Fruit fly (Drosophila melanogaster) whole organism, embryonic: ENCODE data around the gene SCCRO4.

ENCODE experiments used
- Aef1 ChIP-seq: fragments of 200-800 bp; sonication (Bioruptor generic); IDR thresholded peaks from 3 replicates; pipeline ENCODE4 v1.3.6; 2022; ENCODE audit warnings: missing biosample characterization, missing genetic modification characterization
- BEAF-32 ChIP-seq: fragments of 200-800 bp; sonication (Bioruptor generic); optimal IDR thresholded peaks from 3 replicates; lab custom pipeline; 2017; ENCODE audit warnings: missing biosample characterization, missing genetic modification characterization, mild to moderate bottlenecking, moderate library complexity, missing genetic modification reagents
- CG10565 ChIP-seq: fragments of 200-800 bp; sonication (Bioruptor generic); optimal IDR thresholded peaks from 3 replicates; lab custom pipeline; 2016; ENCODE audit warnings: missing biosample characterization, mild to moderate bottlenecking, missing genetic modification characterization
- CG10959 ChIP-seq: fragments of 200-800 bp; sonication (Bioruptor generic); IDR thresholded peaks from 2 replicates; pipeline ENCODE4 v1.3.6; 2022; ENCODE audit warnings: missing biosample characterization, missing genetic modification characterization
- CG12219 ChIP-seq: fragments of 200-800 bp; sonication (Bioruptor generic); optimal IDR thresholded peaks from 3 replicates; lab custom pipeline; 2018; ENCODE audit warnings: missing biosample characterization, mild to moderate bottlenecking, missing genetic modification characterization
- CG12391 ChIP-seq: fragments of 200-800 bp; sonication (Bioruptor generic); optimal IDR thresholded peaks from 3 replicates; lab custom pipeline; 2018; ENCODE audit warnings: missing biosample characterization, mild to moderate bottlenecking, missing genetic modification characterization, moderate library complexity
- CG12744 ChIP-seq: fragments of 200-800 bp; sonication (Bioruptor generic); optimal IDR thresholded peaks from 2 replicates; lab custom pipeline; 2016; ENCODE audit warnings: missing biosample characterization, missing genetic modification characterization
- CG13287 ChIP-seq: fragments of 200-800 bp; sonication (Bioruptor generic); IDR thresholded peaks from 2 replicates; pipeline ENCODE4 v1.3.6; 2022; ENCODE audit warnings: missing biosample characterization, missing genetic modification characterization; ENCODE audit not compliant: partially characterized antibody
- CG13775 ChIP-seq: fragments of 200-800 bp; sonication (Bioruptor generic); optimal IDR thresholded peaks from 3 replicates; lab custom pipeline; 2017; ENCODE audit warnings: missing biosample characterization, mild to moderate bottlenecking, missing genetic modification characterization
- CG14014 ChIP-seq: fragments of 200-800 bp; sonication (Bioruptor generic); IDR thresholded peaks from 2 replicates; pipeline ENCODE4 v1.3.6; 2022; ENCODE audit warnings: missing biosample characterization, missing genetic modification characterization
- CG14441 ChIP-seq: fragments of 200-800 bp; sonication (Bioruptor generic); IDR thresholded peaks from 2 replicates; pipeline ENCODE4 v1.3.6; 2022; ENCODE audit warnings: missing biosample characterization, missing genetic modification characterization
- CG15073 ChIP-seq: fragments of 200-800 bp; sonication (Bioruptor generic); optimal IDR thresholded peaks from 2 replicates; lab custom pipeline; 2016; ENCODE audit warnings: missing biosample characterization, missing genetic modification characterization
- CG1529 ChIP-seq: fragments of 200-800 bp; sonication (Bioruptor generic); optimal IDR thresholded peaks from 3 replicates; lab custom pipeline; 2018; ENCODE audit warnings: missing biosample characterization, missing genetic modification characterization
- CG17328 ChIP-seq: fragments of 200-800 bp; sonication (Bioruptor generic); IDR thresholded peaks from 2 replicates; pipeline ENCODE4 v1.3.6; 2022; ENCODE audit warnings: missing biosample characterization, missing genetic modification characterization
- CG17361 ChIP-seq: fragments of 200-800 bp; sonication (Bioruptor generic); IDR thresholded peaks from 3 replicates; pipeline ENCODE4 v1.3.6; 2022; ENCODE audit warnings: missing biosample characterization, missing genetic modification characterization
- CG17568 ChIP-seq: fragments of 200-800 bp; sonication (Bioruptor generic); optimal IDR thresholded peaks from 2 replicates; lab custom pipeline; 2018; ENCODE audit warnings: missing biosample characterization, mild to moderate bottlenecking, missing genetic modification characterization, moderate library complexity
- CG18011 ChIP-seq: fragments of 200-800 bp; sonication (Bioruptor generic); optimal IDR thresholded peaks from 2 replicates; lab custom pipeline; 2017; ENCODE audit warnings: missing biosample characterization, missing genetic modification characterization, mild to moderate bottlenecking, moderate library complexity, missing genotype
- CG2712 ChIP-seq: fragments of 200-800 bp; optimal IDR thresholded peaks from 3 replicates; lab custom pipeline; 2019; ENCODE audit warnings: missing biosample characterization, mild to moderate bottlenecking, missing genetic modification characterization, moderate library complexity
- CG31365 ChIP-seq: fragments of 200-800 bp; sonication (Bioruptor generic); optimal IDR thresholded peaks from 2 replicates; lab custom pipeline; 2018; ENCODE audit warnings: missing biosample characterization, mild to moderate bottlenecking, missing genetic modification characterization
- CG31441 ChIP-seq: fragments of 200-800 bp; sonication (Bioruptor generic); IDR thresholded peaks from 2 replicates; pipeline ENCODE4 v1.3.6; 2022; ENCODE audit warnings: missing biosample characterization, missing genetic modification characterization
- CG3407 ChIP-seq: fragments of 200-800 bp; sonication (Bioruptor generic); optimal IDR thresholded peaks from 2 replicates; lab custom pipeline; 2018; ENCODE audit warnings: missing biosample characterization, mild to moderate bottlenecking, missing genetic modification characterization
- CG3838 ChIP-seq: fragments of 200-800 bp; sonication (Bioruptor generic); optimal IDR thresholded peaks from 3 replicates; lab custom pipeline; 2016; ENCODE audit warnings: missing biosample characterization, missing genetic modification characterization
- CG4617 ChIP-seq: fragments of 200-800 bp; sonication (Bioruptor generic); optimal IDR thresholded peaks from 3 replicates; lab custom pipeline; 2016; ENCODE audit warnings: missing biosample characterization, missing genetic modification characterization, borderline replicate concordance
- CG4854 ChIP-seq: fragments of 200-800 bp; sonication (Bioruptor generic); optimal IDR thresholded peaks from 2 replicates; lab custom pipeline; 2016; ENCODE audit warnings: missing biosample characterization, missing genetic modification characterization, inconsistent platforms
- CG5245 ChIP-seq: fragments of 200-800 bp; sonication (Bioruptor generic); optimal IDR thresholded peaks from 3 replicates; lab custom pipeline; 2016; ENCODE audit warnings: missing biosample characterization, missing genetic modification characterization
- CG6272 ChIP-seq: fragments of 200-800 bp; sonication (Bioruptor generic); IDR thresholded peaks from 2 replicates; pipeline ENCODE4 v1.3.6; 2022; ENCODE audit warnings: missing biosample characterization, missing genetic modification characterization
- CG7271 ChIP-seq: fragments of 200-800 bp; sonication (Bioruptor generic); optimal IDR thresholded peaks from 2 replicates; lab custom pipeline; 2018; ENCODE audit warnings: missing biosample characterization, mild to moderate bottlenecking, missing genetic modification characterization, moderate library complexity
- CG8765 ChIP-seq: fragments of 200-800 bp; sonication (Bioruptor generic); IDR thresholded peaks from 2 replicates; pipeline ENCODE4 v1.3.6; 2022; ENCODE audit warnings: missing biosample characterization, missing genetic modification characterization
- CG9876 ChIP-seq: fragments of 200-800 bp; sonication (Bioruptor generic); optimal IDR thresholded peaks from 2 replicates; lab custom pipeline; 2016; ENCODE audit warnings: missing biosample characterization, missing genetic modification characterization
- CkIIα-i1 ChIP-seq: fragments of 200-800 bp; sonication (Bioruptor generic); IDR thresholded peaks from 2 replicates; pipeline ENCODE4 v1.3.6; 2022; ENCODE audit warnings: missing biosample characterization, missing genetic modification characterization
- D19B ChIP-seq: fragments of 200-800 bp; sonication (Bioruptor generic); optimal IDR thresholded peaks from 2 replicates; lab custom pipeline; 2017; ENCODE audit warnings: missing biosample characterization, mild to moderate bottlenecking, missing genetic modification characterization
- HLH4C ChIP-seq: fragments of 200-800 bp; sonication (Bioruptor generic); IDR thresholded peaks from 3 replicates; pipeline ENCODE4 v1.3.6; 2022; ENCODE audit warnings: missing biosample characterization, missing genetic modification characterization; ENCODE audit not compliant: partially characterized antibody
- MESR4 ChIP-seq: fragments of 200-800 bp; sonication (Bioruptor generic); optimal IDR thresholded peaks from 2 replicates; lab custom pipeline; 2018; ENCODE audit warnings: missing biosample characterization, mild to moderate bottlenecking, missing genetic modification characterization, moderate library complexity
- Mrtf ChIP-seq: fragments of 200-800 bp; sonication (Bioruptor generic); IDR thresholded peaks from 3 replicates; pipeline ENCODE4 v1.3.6; 2022; ENCODE audit warnings: missing biosample characterization, missing genetic modification characterization
- Nf-YA ChIP-seq: fragments of 200-800 bp; sonication (Bioruptor generic); IDR thresholded peaks from 2 replicates; pipeline ENCODE4 v1.3.6; 2022; ENCODE audit warnings: missing biosample characterization, missing genetic modification characterization
- az2 ChIP-seq: fragments of 200-800 bp; sonication (Bioruptor generic); optimal IDR thresholded peaks from 3 replicates; lab custom pipeline; 2016; ENCODE audit warnings: missing biosample characterization, missing genetic modification characterization
- bab2 ChIP-seq: fragments of 200-800 bp; sonication (Bioruptor generic); optimal IDR thresholded peaks from 2 replicates; lab custom pipeline; 2016; ENCODE audit warnings: missing biosample characterization, missing genetic modification characterization
- cato ChIP-seq: fragments of 200-800 bp; sonication (Bioruptor generic); optimal IDR thresholded peaks from 2 replicates; lab custom pipeline; 2016; ENCODE audit warnings: missing biosample characterization, missing genetic modification characterization, borderline replicate concordance
- cg ChIP-seq: fragments of 200-800 bp; sonication (Bioruptor generic); optimal IDR thresholded peaks from 3 replicates; lab custom pipeline; 2019; ENCODE audit warnings: missing biosample characterization, mild to moderate bottlenecking, missing genetic modification characterization, moderate library complexity
- da ChIP-seq: fragments of 200-800 bp; sonication (Bioruptor generic); optimal IDR thresholded peaks from 2 replicates; lab custom pipeline; 2016; ENCODE audit warnings: missing biosample characterization, missing genetic modification characterization
- dpn ChIP-seq, 2 experiments: fragments of 200-800 bp; sonication (Bioruptor generic); optimal IDR thresholded peaks; 3 replicates each; lab custom pipeline; 2016; ENCODE audit warnings: missing biosample characterization in 2 of 2, missing genetic modification characterization in 2 of 2
- hth ChIP-seq: fragments of >200 bp; optimal IDR thresholded peaks from 2 replicates; lab custom pipeline; 2017; ENCODE audit warnings: inconsistent platforms
- knrl ChIP-seq: fragments of 200-800 bp; sonication (Bioruptor generic); IDR thresholded peaks from 3 replicates; pipeline ENCODE4 v1.3.6; 2022; ENCODE audit warnings: missing biosample characterization, missing genetic modification characterization; ENCODE audit not compliant: partially characterized antibody
- lab ChIP-seq: fragments of 200-800 bp; sonication (Bioruptor generic); optimal IDR thresholded peaks from 3 replicates; lab custom pipeline; 2017; ENCODE audit warnings: missing biosample characterization, missing genetic modification characterization, mild to moderate bottlenecking, moderate library complexity, missing genetic modification reagents
- pfk ChIP-seq: fragments of 200-800 bp; sonication (Bioruptor generic); optimal IDR thresholded peaks from 2 replicates; lab custom pipeline; 2018; ENCODE audit warnings: missing biosample characterization, mild to moderate bottlenecking, missing genetic modification characterization, moderate library complexity
- phol ChIP-seq: fragments of 200-800 bp; sonication (Bioruptor generic); optimal IDR thresholded peaks from 3 replicates; lab custom pipeline; 2018; ENCODE audit warnings: missing biosample characterization, mild to moderate bottlenecking, missing genetic modification characterization, moderate library complexity
- pros ChIP-seq: fragments of 200-800 bp; sonication (Bioruptor generic); optimal IDR thresholded peaks from 3 replicates; lab custom pipeline; 2019; ENCODE audit warnings: missing biosample characterization, mild to moderate bottlenecking, missing genetic modification characterization, moderate library complexity
- ranshi ChIP-seq: fragments of 200-800 bp; sonication (Bioruptor generic); IDR thresholded peaks from 2 replicates; pipeline ENCODE4 v1.3.6; 2022; ENCODE audit warnings: missing biosample characterization, missing genetic modification characterization
- run ChIP-seq: fragments of 200-800 bp; sonication (Bioruptor generic); optimal IDR thresholded peaks from 3 replicates; lab custom pipeline; 2018; ENCODE audit warnings: missing biosample characterization, mild to moderate bottlenecking, missing genetic modification characterization
- slbo ChIP-seq: fragments of 200-800 bp; sonication (Bioruptor generic); IDR thresholded peaks from 2 replicates; pipeline ENCODE4 v1.3.6; 2022; ENCODE audit warnings: missing biosample characterization, missing genetic modification characterization
- wek ChIP-seq: fragments of 200-800 bp; sonication (Bioruptor generic); optimal IDR thresholded peaks from 3 replicates; lab custom pipeline; 2018; ENCODE audit warnings: missing biosample characterization, mild to moderate bottlenecking, missing genetic modification characterization, moderate library complexity

Gene SCCRO4

DNA sequence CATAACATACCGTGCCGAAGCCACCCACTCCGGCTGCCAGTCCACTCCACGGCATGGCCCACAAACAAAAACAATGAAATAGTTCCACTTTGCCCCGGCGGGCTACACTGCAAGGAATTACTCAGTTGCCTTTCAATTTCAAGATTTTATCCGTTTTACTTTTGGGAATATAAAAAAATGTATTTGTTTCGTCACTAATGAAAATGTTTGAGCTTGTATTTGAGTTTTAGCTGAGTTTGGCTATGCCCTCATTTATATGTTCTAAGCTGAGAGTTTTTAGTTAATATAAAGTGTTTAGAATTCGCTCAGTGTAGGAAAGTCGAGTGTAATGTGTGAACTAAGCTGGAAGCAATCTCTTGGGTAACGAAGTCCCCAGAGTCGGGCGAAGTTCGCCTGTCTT lies 22.6 kb upstream of the SCCRO4 start (continued):
- TF ChIP-seq pfk (GFP tag; lab: Kevin White, UChicago) (no peak), da (no peak), slbo (GFP tag; lab: Robert Waterston, UW) (peak; percentile 55), CG10959 (GFP tag; lab: Robert Waterston, UW) (no peak), CG6272 (no peak), CG17328 (GFP tag; lab: Robert Waterston, UW) (no peak), lab (GFP tag; lab: Kevin White, UChicago) (peak; percentile 71), CG14014 (GFP tag; lab: Robert Waterston, UW) (peak; percentile 36; the same call in 1 of the 2 replicates), cg (GFP tag; lab: Kevin White, UChicago) (no peak), MESR4 (GFP tag; lab: Kevin White, UChicago) (no peak), phol (no peak), wek (GFP tag; lab: Kevin White, UChicago) (no peak), cato (GFP tag; lab: Kevin White, UChicago) (no peak), az2 (GFP tag; lab: Kevin White, UChicago) (peak; percentile 0), Nf-YA (GFP tag; lab: Robert Waterston, UW) (no peak), CG13287 (GFP tag; lab: Robert Waterston, UW) (no peak), CG17361 (GFP tag; lab: Robert Waterston, UW) (no peak), CG4617 (GFP tag; lab: Kevin White, UChicago) (no peak), Mrtf (no peak), bab2 (GFP tag; lab: Kevin White, UChicago) (no peak), CG1529 (no peak), CG14441 (GFP tag; lab: Robert Waterston, UW) (peak; percentile 42; the same call in 1 of the 2 replicates), pros (GFP tag; lab: Kevin White, UChicago) (no peak), CG17568 (GFP tag; lab: Kevin White, UChicago) (no peak), CG5245 (GFP tag; lab: Kevin White, UChicago) (no peak), CG8765 (GFP tag; lab: Robert Waterston, UW) (no peak), hth (no peak), BEAF-32 (GFP tag; lab: Kevin White, UChicago) (no peak), CG9876 (no peak), CG2712 (peak; percentile 62), HLH4C (no peak), CG18011 (GFP tag; lab: Kevin White, UChicago) (no peak), CG12219 (GFP tag; lab: Kevin White, UChicago) (peak; percentile 22), run (no peak), CG3838 (GFP tag; lab: Kevin White, UChicago) (no peak), CG12391 (peak; percentile 52), Aef1 (GFP tag; lab: Robert Waterston, UW) (no peak), CG15073 (GFP tag; lab: Kevin White, UChicago) (no peak), CkIIα-i1 (GFP tag; lab: Robert Waterston, UW) (no peak), dpn (GFP tag; optimal IDR thresholded peaks at IDR 0.05; lab: Kevin White, UChicago) (peak in 1 of 2 experiments; percentile 39), CG7271 (no peak), CG31441 (GFP tag; lab: Robert Waterston, UW) (peak; percentile 43; the same call in 1 of the 2 replicates), CG12744 (GFP tag; lab: Kevin White, UChicago) (no peak), CG4854 (GFP tag; lab: Kevin White, UChicago) (peak; percentile 30), CG31365 (tag; lab: Kevin White, UChicago) (no peak), D19B (GFP tag; lab: Kevin White, UChicago) (no peak), CG10565 (GFP tag; lab: Kevin White, UChicago) (no peak), ranshi (GFP tag; lab: Robert Waterston, UW) (peak; percentile 54; the same call in 1 of the 2 replicates), knrl (GFP tag; lab: Robert Waterston, UW) (no peak), CG3407 (no peak), CG13775 (GFP tag; lab: Kevin White, UChicago) (peak; percentile 13)
